Worm (Caenorhabditis elegans): ENCODE results near the gene Y14H12A.2.

The Y14H12A.2 gene

ce11 chrII:3960276-3960675 lies 29.2 kb downstream of the Y14H12A.2 start:
- TF ChIP-seq nhr-76 (tag; optimal IDR thresholded peaks at IDR 0.05) (no peak), aly-2 (tag; optimal IDR thresholded peaks at IDR 0.05) (no peak), ceh-62 (tag; optimal IDR thresholded peaks at IDR 0.05) (no peak), hmg-1.1 (GFP tag; IDR thresholded peaks at IDR 0.05) (no peak), snpc-1.2 (GFP tag; IDR thresholded peaks at IDR 0.05) (no peak), nhr-42 (GFP tag; IDR thresholded peaks at IDR 0.05) (no peak), fos-1 (tag; optimal IDR thresholded peaks at IDR 0.05) (no peak), tra-1 (GFP tag; IDR thresholded peaks at IDR 0.05) (no peak), ceh-20 (GFP tag; IDR thresholded peaks at IDR 0.05) (no peak), unc-130 (GFP tag; optimal IDR thresholded peaks at IDR 0.05) (no peak), ZK337.2 (GFP tag; IDR thresholded peaks at IDR 0.05) (no peak), zip-11 (GFP tag; IDR thresholded peaks at IDR 0.05) (no peak), nhr-10 (tag; optimal IDR thresholded peaks at IDR 0.05) (no peak), F10B5.3 (tag; optimal IDR thresholded peaks at IDR 0.05) (no peak), ctbp-1 (GFP tag; IDR thresholded peaks at IDR 0.05) (0 out of 2 replicates have a peak, but pooled peaks have one; percentile 37), lsy-2 (tag; optimal IDR thresholded peaks at IDR 0.05) (peak in 1 of 2 experiments; percentile 55), F49E8.2 (tag; optimal IDR thresholded peaks at IDR 0.05; ENCODE audit: borderline replicate concordance) (no peak), nhr-41 (GFP tag; IDR thresholded peaks at IDR 0.05) (no peak), nhr-237 (tag; optimal IDR thresholded peaks at IDR 0.05) (no peak), T26A8.4 (GFP tag; IDR thresholded peaks at IDR 0.05) (no peak), egl-27 (tag; optimal IDR thresholded peaks at IDR 0.05) (no peak), dmd-9 (GFP tag; IDR thresholded peaks at IDR 0.05) (no peak), dpl-1 (GFP tag; optimal IDR thresholded peaks at IDR 0.05) (no peak), lin-38 (GFP tag; IDR thresholded peaks at IDR 0.05) (no peak), F37D6.2 (tag; optimal IDR thresholded peaks at IDR 0.05) (no peak), ama-1 (optimal IDR thresholded peaks at IDR 0.05) (no peak), nhr-28 (tag; optimal IDR thresholded peaks at IDR 0.05) (no peak), sdz-12 (GFP tag; optimal IDR thresholded peaks at IDR 0.05) (no peak), daf-19 (GFP tag; conservative IDR thresholded peaks at IDR 0.05) (no peak), Y75B8A.6 (GFP tag; IDR thresholded peaks at IDR 0.05) (no peak), aha-1 (tag) (peak; percentile 87), php-3 (GFP tag; IDR thresholded peaks at IDR 0.05) (no peak), unc-39 (tag; optimal IDR thresholded peaks at IDR 0.05) (no peak), zag-1 (tag; optimal IDR thresholded peaks at IDR 0.05) (no peak), R02D3.7 (tag; optimal IDR thresholded peaks at IDR 0.05) (no peak), unc-62 (GFP tag; optimal IDR thresholded peaks at IDR 0.05 in 1 of 2) (peak in 1 of 2 experiments; percentile 90), unc-62 (tag; optimal IDR thresholded peaks at IDR 0.05) (no peak), ceh-82 (tag; optimal IDR thresholded peaks at IDR 0.05) (no peak), F44E2.7 (GFP tag; IDR thresholded peaks at IDR 0.05) (no peak), mdl-1 (tag; optimal IDR thresholded peaks at IDR 0.05) (peak in 1 of 2 experiments; percentile 7), fkh-10 (GFP tag; optimal IDR thresholded peaks at IDR 0.05) (peak; percentile 82), cey-2 (tag; optimal IDR thresholded peaks at IDR 0.05; ENCODE audit: borderline replicate concordance, insufficient read depth) (no peak), mep-1 (tag; optimal IDR thresholded peaks at IDR 0.05) (peak; percentile 37)

- TF ChIP-seq lsy-2 (tag; optimal IDR thresholded peaks at IDR 0.05) (no peak), aha-1 (tag) (peak; percentile 76), unc-130 (GFP tag; optimal IDR thresholded peaks at IDR 0.05) (no peak), tra-1 (GFP tag; IDR thresholded peaks at IDR 0.05) (no peak), set-16 (GFP tag; IDR thresholded peaks at IDR 0.05) (peak; percentile 37; the same call in 1 of the 2 replicates), mdl-1 (tag; optimal IDR thresholded peaks at IDR 0.05) (no peak)
Observed at ce11 chrII:3959432-3960102, 29.9 kb downstream of the Y14H12A.2 start.
